Worm (Caenorhabditis elegans): ENCODE measurements around the gene ulp-2.

ulp-2 gene

DNA sequence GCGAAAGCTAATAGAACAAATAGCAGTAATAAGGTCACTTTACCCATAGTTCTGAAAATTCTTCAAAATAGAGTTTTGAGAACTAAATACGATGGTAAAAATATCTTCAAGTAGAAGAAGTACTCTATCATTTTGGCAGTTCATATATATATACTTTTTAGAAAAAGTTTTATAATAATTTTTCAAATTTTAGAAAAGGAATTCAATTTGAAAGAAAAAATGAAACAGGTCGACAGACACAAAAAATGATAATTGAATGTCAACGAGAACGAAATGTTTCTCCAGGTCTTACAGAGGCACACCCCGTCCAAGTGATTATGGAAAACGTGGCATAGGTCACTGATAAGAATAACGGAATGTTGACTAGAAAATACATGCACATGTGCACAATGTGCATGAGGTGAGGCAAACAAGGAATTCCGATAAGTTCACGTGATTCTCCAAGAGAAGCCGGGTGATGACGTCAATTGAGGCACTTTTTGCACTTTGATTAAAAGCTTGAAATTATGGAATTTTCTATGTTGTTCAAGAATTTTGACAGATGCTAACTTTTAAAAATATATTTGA is 34.4 kb downstream of the ulp-2 start, which contains the start of gene aagr-2 (continued):
- TF ChIP-seq jun-1 (tag; optimal IDR thresholded peaks at IDR 0.05): peak; percentile 19
- no peak for TF ChIP-seq unc-30 (tag; optimal IDR thresholded peaks at IDR 0.05)
- no peak for TF ChIP-seq hpl-2 (GFP tag; optimal IDR thresholded peaks at IDR 0.05)
- no peak for TF ChIP-seq elt-3 (tag; optimal IDR thresholded peaks at IDR 0.05)
- no peak for TF ChIP-seq unc-98 (GFP tag; IDR thresholded peaks at IDR 0.05)
- no peak for TF ChIP-seq mef-2 (tag; optimal IDR thresholded peaks at IDR 0.05)
- no peak for TF ChIP-seq alr-1 (tag; optimal IDR thresholded peaks at IDR 0.05; ENCODE audit: borderline replicate concordance)
- no peak for TF ChIP-seq lin-14 (GFP tag; optimal IDR thresholded peaks at IDR 0.05)
- TF ChIP-seq snpc-4 (tag; optimal IDR thresholded peaks at IDR 0.05): no peak
- TF ChIP-seq nhr-85 (tag): no peak
- TF ChIP-seq blmp-1 (tag; optimal IDR thresholded peaks at IDR 0.05): no peak
- TF ChIP-seq nhr-84 (tag; optimal IDR thresholded peaks at IDR 0.05): no peak
- no peak for TF ChIP-seq skn-1 (tag; optimal IDR thresholded peaks at IDR 0.05)
- TF ChIP-seq mab-9 (GFP tag; IDR thresholded peaks at IDR 0.05): no peak
- no peak for TF ChIP-seq ceh-88 (GFP tag; IDR thresholded peaks at IDR 0.05)
- peak; percentile 13 for TF ChIP-seq pax-3 (tag; optimal IDR thresholded peaks at IDR 0.05)
- TF ChIP-seq fkh-4 (tag; optimal IDR thresholded peaks at IDR 0.05; ENCODE audit: borderline replicate concordance): no peak
- no peak for TF ChIP-seq aha-1 (tag; optimal IDR thresholded peaks at IDR 0.05)
- no peak for TF ChIP-seq rnt-1 (tag; optimal IDR thresholded peaks at IDR 0.05)
- no peak for TF ChIP-seq sox-4 (tag; optimal IDR thresholded peaks at IDR 0.05)
- TF ChIP-seq unc-86 (tag; optimal IDR thresholded peaks at IDR 0.05): no peak
- TF ChIP-seq efl-1 (optimal IDR thresholded peaks at IDR 0.05): no peak
- peak in 1 of 2 experiments; percentile 85 for TF ChIP-seq efl-1 (GFP tag; optimal IDR thresholded peaks at IDR 0.05 in 1 of 2)
- TF ChIP-seq ces-1 (GFP tag; optimal IDR thresholded peaks at IDR 0.05): no peak
- TF ChIP-seq nhr-20 (tag; optimal IDR thresholded peaks at IDR 0.05): peak; percentile 37
- no peak for TF ChIP-seq irx-1 (tag; optimal IDR thresholded peaks at IDR 0.05)
- TF ChIP-seq ztf-11 (tag; optimal IDR thresholded peaks at IDR 0.05): no peak
- no peak for TF ChIP-seq C16A3.4 (tag; optimal IDR thresholded peaks at IDR 0.05)
- TF ChIP-seq C04F5.9 (tag; optimal IDR thresholded peaks at IDR 0.05): no peak
- no peak for TF ChIP-seq nhr-19 (GFP tag; conservative IDR thresholded peaks at IDR 0.05)
- TF ChIP-seq dsc-1 (tag; optimal IDR thresholded peaks at IDR 0.05): no peak
- no peak for TF ChIP-seq sptf-1 (tag; optimal IDR thresholded peaks at IDR 0.05)
- TF ChIP-seq ceh-82 (tag; optimal IDR thresholded peaks at IDR 0.05): no peak
- no peak for TF ChIP-seq nhr-28 (tag; optimal IDR thresholded peaks at IDR 0.05)
- TF ChIP-seq nhr-11 (tag; optimal IDR thresholded peaks at IDR 0.05): no peak
- no peak for TF ChIP-seq hlh-17 (GFP tag; optimal IDR thresholded peaks at IDR 0.05; ENCODE audit: borderline replicate concordance)
- no peak for TF ChIP-seq efl-3 (GFP tag; optimal IDR thresholded peaks at IDR 0.05)
- no peak for TF ChIP-seq swsn-7 (tag; optimal IDR thresholded peaks at IDR 0.05)
- TF ChIP-seq lin-35 (GFP tag; optimal IDR thresholded peaks at IDR 0.05): peak in 1 of 2 experiments; percentile 60
- no peak for TF ChIP-seq ztf-4 (tag; optimal IDR thresholded peaks at IDR 0.05)
- peak; percentile 100 for TF ChIP-seq elt-2 (tag; optimal IDR thresholded peaks at IDR 0.05)
- no peak for TF ChIP-seq unc-130 (tag; optimal IDR thresholded peaks at IDR 0.05)
- TF ChIP-seq ama-1 (optimal IDR thresholded peaks at IDR 0.05): no peak
- no peak for TF ChIP-seq pag-3 (tag; optimal IDR thresholded peaks at IDR 0.05; ENCODE audit: borderline replicate concordance, insufficient read depth)
- peak in 1 of 2 experiments; percentile 74 for TF ChIP-seq mdl-1 (tag; optimal IDR thresholded peaks at IDR 0.05)
- no peak for TF ChIP-seq vab-15 (tag; optimal IDR thresholded peaks at IDR 0.05)
- no peak for TF ChIP-seq fkh-10 (GFP tag; optimal IDR thresholded peaks at IDR 0.05)
- TF ChIP-seq hlh-4 (tag; optimal IDR thresholded peaks at IDR 0.05): no peak
- TF ChIP-seq zag-1 (tag; optimal IDR thresholded peaks at IDR 0.05): no peak
- no peak for TF ChIP-seq F16B12.6 (tag; optimal IDR thresholded peaks at IDR 0.05)

Data from whole organism, L1 larva.